Worm (Caenorhabditis elegans) whole organism, L2 larva: ENCODE measurements around the gene F35F10.5.

Experiments
- aly-2 ChIP-seq: fragments of 150-350 bp; optimal IDR thresholded peaks from 2 replicates; lab custom pipeline; 2014; ENCODE audit warnings: missing biosample characterization, missing genetic modification characterization
- ama-1 ChIP-seq: fragments of 150-350 bp; optimal IDR thresholded peaks from 2 replicates; lab custom pipeline; 2018; ENCODE audit warnings: inconsistent platforms
- blmp-1 ChIP-seq: sonication (generic microtip); optimal IDR thresholded peaks from 2 replicates; lab custom pipeline; 2017; ENCODE audit warnings: missing genetic modification characterization, mild to moderate bottlenecking, missing compliant biosample characterization, antibody characterized with exemption, moderate library complexity; ENCODE audit not compliant: insufficient read depth
- egl-27 ChIP-seq: sonication (generic microtip); optimal IDR thresholded peaks from 3 replicates; lab custom pipeline; 2017; ENCODE audit warnings: missing biosample characterization, missing genetic modification reagents, missing genetic modification characterization
- lsy-2 ChIP-seq, 2 experiments: fragments of 150-350 bp in 1 of 2; sonication (generic microtip) in 1 of 2; optimal IDR thresholded peaks; 2 replicates each; lab custom pipeline; 2014 to 2017; ENCODE audit warnings: missing biosample characterization in 2 of 2, missing genetic modification characterization in 2 of 2
- nhr-10 ChIP-seq: sonication (generic microtip); optimal IDR thresholded peaks from 2 replicates; lab custom pipeline; 2017; ENCODE audit warnings: missing biosample characterization, missing genetic modification characterization
- nhr-23 ChIP-seq: fragments of 150-350 bp; optimal IDR thresholded peaks from 2 replicates; lab custom pipeline; 2014; ENCODE audit warnings: missing biosample characterization, missing genetic modification reagents, missing genetic modification characterization
- nhr-25 ChIP-seq: fragments of 150-350 bp; sonication (generic microtip); optimal IDR thresholded peaks from 3 replicates; lab custom pipeline; 2014; ENCODE audit warnings: missing biosample characterization, missing genetic modification characterization
- skn-1 ChIP-seq: sonication (generic microtip); optimal IDR thresholded peaks from 2 replicates; lab custom pipeline; 2017; ENCODE audit warnings: missing biosample characterization, missing genetic modification characterization
- snpc-4 ChIP-seq: fragments of 150-350 bp; optimal IDR thresholded peaks from 2 replicates; lab custom pipeline; 2014; ENCODE audit warnings: missing biosample characterization, missing genetic modification characterization

DNA sequence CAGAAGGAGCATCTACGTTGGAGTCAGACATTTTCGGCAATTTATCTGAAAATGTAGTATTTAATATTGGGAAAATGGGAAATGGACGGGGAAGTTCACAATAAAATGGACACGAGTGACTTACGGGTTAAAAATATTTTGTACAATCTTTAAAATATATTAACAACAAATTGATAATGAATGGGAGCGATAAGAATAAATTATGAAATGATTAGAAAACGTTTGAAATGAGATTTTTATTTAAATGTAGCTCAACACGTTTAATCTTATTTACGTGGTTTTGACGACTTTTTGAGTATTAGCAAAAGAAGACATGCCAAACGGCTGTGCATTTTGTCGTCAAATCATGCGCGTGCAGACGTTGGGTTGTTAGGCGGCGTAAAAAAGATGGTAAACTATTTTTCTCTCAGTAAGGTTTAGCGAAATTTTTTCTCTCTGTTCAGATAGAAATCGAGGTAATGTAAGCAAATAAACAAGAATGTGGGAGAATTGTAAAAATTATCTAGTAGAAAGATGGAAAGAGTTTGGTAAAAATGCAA is 6.6 kb upstream of the F35F10.5 start, which contains the start of gene fbxa-64:
- no peak for TF ChIP-seq snpc-4 (tag; lab: Kevin White, UChicago)
- peak in 1 of 2 experiments; percentile 18 for TF ChIP-seq lsy-2 (tag; optimal IDR thresholded peaks at IDR 0.05; lab: Kevin White, UChicago)
- no peak for TF ChIP-seq nhr-25
- TF ChIP-seq aly-2 = no peak
- TF ChIP-seq ama-1 (lab: Kevin White, UChicago) = no peak
- no peak for TF ChIP-seq skn-1
- no peak for TF ChIP-seq egl-27 (tag; lab: Kevin White, UChicago)
- TF ChIP-seq blmp-1 (tag; lab: Kevin White, UChicago) = no peak
- TF ChIP-seq nhr-10 (tag; lab: Kevin White, UChicago) = no peak
- TF ChIP-seq nhr-23 (tag; lab: Kevin White, UChicago) = no peak
